Fruit fly (Drosophila melanogaster) whole organism, embryonic: ENCODE data around the gene CG31262.

Experiments used
- Ada2b ChIP-seq: fragments of 200-800 bp; sonication (Bioruptor generic); IDR thresholded peaks from 2 replicates; pipeline ENCODE4 v1.3.6; 2022; ENCODE audit warnings: missing biosample characterization, missing genetic modification characterization
- CG10147 ChIP-seq: fragments of 200-800 bp; sonication (Bioruptor generic); optimal IDR thresholded peaks from 2 replicates; lab custom pipeline; 2019; ENCODE audit warnings: missing biosample characterization, mild to moderate bottlenecking, missing genetic modification characterization, moderate library complexity
- CG10209 ChIP-seq: fragments of 200-800 bp; sonication (Bioruptor generic); optimal IDR thresholded peaks from 3 replicates; lab custom pipeline; 2017; ENCODE audit warnings: missing biosample characterization, mild to moderate bottlenecking, missing genetic modification characterization, missing genetic modification reagents
- CG10366 ChIP-seq: fragments of 200-800 bp; sonication (Bioruptor generic); IDR thresholded peaks from 2 replicates; pipeline ENCODE4 v1.3.6; 2022; ENCODE audit warnings: missing biosample characterization, missing genetic modification characterization
- CG10431 ChIP-seq: fragments of 200-800 bp; sonication (Bioruptor generic); optimal IDR thresholded peaks from 3 replicates; lab custom pipeline; 2018; ENCODE audit warnings: missing biosample characterization, mild to moderate bottlenecking, missing genetic modification characterization
- CG10654 ChIP-seq: fragments of 200-800 bp; sonication (Bioruptor generic); optimal IDR thresholded peaks from 2 replicates; lab custom pipeline; 2016; ENCODE audit warnings: missing biosample characterization, missing genetic modification characterization
- CG11247 ChIP-seq: fragments of 200-800 bp; sonication (Bioruptor generic); IDR thresholded peaks from 2 replicates; pipeline ENCODE4 v1.3.6; 2022; ENCODE audit warnings: missing biosample characterization, missing genetic modification characterization
- CG11504 ChIP-seq: fragments of 200-800 bp; sonication (Bioruptor generic); optimal IDR thresholded peaks from 3 replicates; lab custom pipeline; 2019; ENCODE audit warnings: missing biosample characterization, mild to moderate bottlenecking, missing genetic modification characterization, moderate library complexity
- CG12659 ChIP-seq: fragments of 200-800 bp; sonication (Bioruptor generic); optimal IDR thresholded peaks from 3 replicates; lab custom pipeline; 2017; ENCODE audit warnings: mild to moderate bottlenecking, missing biosample characterization, missing genetic modification reagents, missing genetic modification characterization
- CG14014 ChIP-seq: fragments of 200-800 bp; sonication (Bioruptor generic); IDR thresholded peaks from 2 replicates; pipeline ENCODE4 v1.3.6; 2022; ENCODE audit warnings: missing biosample characterization, missing genetic modification characterization
- CG1603 ChIP-seq: fragments of 200-800 bp; sonication (Bioruptor generic); optimal IDR thresholded peaks from 2 replicates; lab custom pipeline; 2019; ENCODE audit warnings: missing biosample characterization, mild to moderate bottlenecking, missing genetic modification characterization, moderate library complexity
- CG31365 ChIP-seq: fragments of 200-800 bp; sonication (Bioruptor generic); optimal IDR thresholded peaks from 2 replicates; lab custom pipeline; 2018; ENCODE audit warnings: missing biosample characterization, mild to moderate bottlenecking, missing genetic modification characterization
- CG34422 ChIP-seq: fragments of 200-800 bp; sonication (Bioruptor generic); IDR thresholded peaks from 3 replicates; pipeline ENCODE4 v1.3.6; 2022; ENCODE audit warnings: missing biosample characterization, missing genetic modification characterization
- CG4404 ChIP-seq: fragments of 200-800 bp; sonication (Bioruptor generic); IDR thresholded peaks from 2 replicates; pipeline ENCODE4 v1.3.6; 2022; ENCODE audit warnings: missing biosample characterization, missing genetic modification characterization
- CG6272 ChIP-seq: fragments of 200-800 bp; sonication (Bioruptor generic); IDR thresholded peaks from 2 replicates; pipeline ENCODE4 v1.3.6; 2022; ENCODE audit warnings: missing biosample characterization, missing genetic modification characterization
- CG7357 ChIP-seq: fragments of 200-800 bp; sonication (Bioruptor generic); IDR thresholded peaks from 3 replicates; pipeline ENCODE4 v1.3.6; 2022; ENCODE audit warnings: missing biosample characterization, missing genetic modification characterization
- CG7372 ChIP-seq: fragments of 200-800 bp; sonication (Bioruptor generic); IDR thresholded peaks from 2 replicates; pipeline ENCODE4 v1.3.6; 2022; ENCODE audit warnings: missing biosample characterization, missing genetic modification characterization
- Chrac-16 ChIP-seq: fragments of 200-800 bp; sonication (Bioruptor generic); optimal IDR thresholded peaks from 3 replicates; lab custom pipeline; 2016; ENCODE audit warnings: missing biosample characterization, missing genetic modification characterization
- Dbx ChIP-seq: fragments of 200-800 bp; sonication (Bioruptor generic); IDR thresholded peaks from 3 replicates; pipeline ENCODE4 v1.3.6; 2022; ENCODE audit warnings: missing biosample characterization, missing genetic modification characterization
- E2f1 ChIP-seq: fragments of 200-800 bp; sonication (Bioruptor generic); IDR thresholded peaks from 2 replicates; pipeline ENCODE4 v1.3.6; 2022; ENCODE audit warnings: missing biosample characterization, missing genetic modification characterization
- Ets65A ChIP-seq: fragments of 200-800 bp; sonication (Bioruptor generic); peaks from one replicate; lab custom pipeline; 2016; ENCODE audit warnings: missing biosample characterization, missing genetic modification characterization
- H15 ChIP-seq: fragments of 200-800 bp; sonication (Bioruptor generic); IDR thresholded peaks from 3 replicates; pipeline ENCODE4 v1.3.6; 2022; ENCODE audit warnings: missing biosample characterization, missing genetic modification characterization
- HLH4C ChIP-seq: fragments of 200-800 bp; sonication (Bioruptor generic); IDR thresholded peaks from 3 replicates; pipeline ENCODE4 v1.3.6; 2022; ENCODE audit warnings: missing biosample characterization, missing genetic modification characterization; ENCODE audit not compliant: partially characterized antibody
- MESR4 ChIP-seq: fragments of 200-800 bp; sonication (Bioruptor generic); optimal IDR thresholded peaks from 2 replicates; lab custom pipeline; 2018; ENCODE audit warnings: missing biosample characterization, mild to moderate bottlenecking, missing genetic modification characterization, moderate library complexity
- Mes4 ChIP-seq: fragments of 200-800 bp; sonication (Bioruptor generic); optimal IDR thresholded peaks from 2 replicates; lab custom pipeline; 2016; ENCODE audit warnings: missing biosample characterization, missing genetic modification characterization
- Myb ChIP-seq: fragments of 200-800 bp; sonication (Bioruptor generic); optimal IDR thresholded peaks from 2 replicates; lab custom pipeline; 2016; ENCODE audit warnings: missing biosample characterization, missing genetic modification characterization
- Opbp ChIP-seq: fragments of 200-800 bp; sonication (Bioruptor generic); IDR thresholded peaks from 3 replicates; pipeline ENCODE4 v1.3.6; 2022; ENCODE audit warnings: missing biosample characterization, missing genetic modification characterization; ENCODE audit not compliant: partially characterized antibody
- Rfx ChIP-seq: fragments of 200-800 bp; sonication (Bioruptor generic); IDR thresholded peaks from 2 replicates; pipeline ENCODE4 v1.3.6; 2022; ENCODE audit warnings: missing biosample characterization, missing genetic modification characterization
- Rx ChIP-seq: fragments of 200-800 bp; sonication (Bioruptor generic); IDR thresholded peaks from 2 replicates; pipeline ENCODE4 v1.3.6; 2022; ENCODE audit warnings: missing biosample characterization, missing genetic modification characterization
- Xbp1 ChIP-seq: fragments of 200-800 bp; sonication (Bioruptor generic); optimal IDR thresholded peaks from 3 replicates; lab custom pipeline; 2016; ENCODE audit warnings: missing biosample characterization, mild to moderate bottlenecking, missing genetic modification characterization
- al ChIP-seq: fragments of 200-800 bp; sonication (Bioruptor generic); IDR thresholded peaks from 2 replicates; pipeline ENCODE4 v1.3.6; 2022; ENCODE audit warnings: missing biosample characterization, missing genetic modification characterization
- ase ChIP-seq: fragments of 200-800 bp; sonication (Bioruptor generic); IDR thresholded peaks from 3 replicates; pipeline ENCODE4 v1.3.6; 2022; ENCODE audit warnings: missing biosample characterization, missing genetic modification characterization
- chn ChIP-seq: fragments of 200-800 bp; sonication (Bioruptor generic); optimal IDR thresholded peaks from 2 replicates; lab custom pipeline; 2016; ENCODE audit warnings: missing biosample characterization, missing genetic modification characterization
- ci ChIP-seq: fragments of 200-800 bp; sonication (Bioruptor generic); IDR thresholded peaks from 3 replicates; pipeline ENCODE4 v1.3.6; 2022; ENCODE audit warnings: missing biosample characterization, missing genetic modification characterization
- ewg ChIP-seq: fragments of 200-800 bp; sonication (Bioruptor generic); optimal IDR thresholded peaks from 3 replicates; lab custom pipeline; 2017; ENCODE audit warnings: mild to moderate bottlenecking, missing biosample characterization, missing genetic modification reagents, missing genetic modification characterization
- gce ChIP-seq: fragments of 200-800 bp; sonication (Bioruptor generic); IDR thresholded peaks from 3 replicates; pipeline ENCODE4 v1.3.6; 2022; ENCODE audit warnings: missing biosample characterization, missing genetic modification characterization
- gem ChIP-seq: fragments of 200-800 bp; sonication (Bioruptor generic); optimal IDR thresholded peaks from 2 replicates; lab custom pipeline; 2019; ENCODE audit warnings: missing biosample characterization, mild to moderate bottlenecking, missing genetic modification characterization, moderate library complexity
- h ChIP-seq: fragments of >200 bp; optimal IDR thresholded peaks from 2 replicates; lab custom pipeline; 2017
- hkb ChIP-seq, 2 experiments: fragments of 200-800 bp in 1 of 2; fragments of >200 bp in 1 of 2; sonication (Bioruptor generic) in 1 of 2; IDR thresholded peaks in 1 of 2; optimal IDR thresholded peaks in 1 of 2; 2 replicates each; pipeline versions ENCODE4 v1.3.6 to Lab custom; 2017 to 2022; ENCODE audit warnings: missing biosample characterization in 1 of 2, missing genetic modification characterization in 1 of 2
- ind ChIP-seq: fragments of 200-800 bp; sonication (Bioruptor generic); optimal IDR thresholded peaks from 3 replicates; lab custom pipeline; 2016; ENCODE audit warnings: missing biosample characterization, missing genetic modification characterization
- kni ChIP-seq: fragments of 200-800 bp; sonication (Bioruptor generic); optimal IDR thresholded peaks from 3 replicates; lab custom pipeline; 2017; ENCODE audit warnings: mild to moderate bottlenecking, missing biosample characterization, missing genetic modification reagents, missing genetic modification characterization
- lmd ChIP-seq: fragments of 200-800 bp; sonication (Bioruptor generic); IDR thresholded peaks from 2 replicates; pipeline ENCODE4 v1.3.6; 2022; ENCODE audit warnings: missing biosample characterization, missing genetic modification characterization
- nmo ChIP-seq: fragments of 200-800 bp; sonication (Bioruptor generic); optimal IDR thresholded peaks from 2 replicates; lab custom pipeline; 2018; ENCODE audit warnings: missing biosample characterization, mild to moderate bottlenecking, missing genetic modification characterization, moderate library complexity
- oc ChIP-seq: fragments of 200-800 bp; sonication (Bioruptor generic); optimal IDR thresholded peaks from 2 replicates; lab custom pipeline; 2018; ENCODE audit warnings: missing biosample characterization, mild to moderate bottlenecking, missing genetic modification characterization, moderate library complexity
- odd ChIP-seq: fragments of 200-800 bp; sonication (Bioruptor generic); optimal IDR thresholded peaks from 2 replicates; lab custom pipeline; 2017; ENCODE audit warnings: missing biosample characterization, mild to moderate bottlenecking, missing genetic modification characterization
- pfk ChIP-seq: fragments of 200-800 bp; sonication (Bioruptor generic); optimal IDR thresholded peaks from 2 replicates; lab custom pipeline; 2018; ENCODE audit warnings: missing biosample characterization, mild to moderate bottlenecking, missing genetic modification characterization, moderate library complexity
- pnt ChIP-seq: fragments of 200-800 bp; sonication (Bioruptor generic); optimal IDR thresholded peaks from 3 replicates; lab custom pipeline; 2016; ENCODE audit warnings: missing biosample characterization, missing genetic modification characterization
- tin ChIP-seq: fragments of 200-800 bp; sonication (Bioruptor generic); optimal IDR thresholded peaks from 3 replicates; lab custom pipeline; 2016; ENCODE audit warnings: missing biosample characterization, missing genetic modification characterization
- zfh1 ChIP-seq: fragments of 200-800 bp; sonication (Bioruptor generic); IDR thresholded peaks from 3 replicates; pipeline ENCODE4 v1.3.6; 2022; ENCODE audit warnings: missing biosample characterization, missing genetic modification characterization

Gene CG31262

DNA sequence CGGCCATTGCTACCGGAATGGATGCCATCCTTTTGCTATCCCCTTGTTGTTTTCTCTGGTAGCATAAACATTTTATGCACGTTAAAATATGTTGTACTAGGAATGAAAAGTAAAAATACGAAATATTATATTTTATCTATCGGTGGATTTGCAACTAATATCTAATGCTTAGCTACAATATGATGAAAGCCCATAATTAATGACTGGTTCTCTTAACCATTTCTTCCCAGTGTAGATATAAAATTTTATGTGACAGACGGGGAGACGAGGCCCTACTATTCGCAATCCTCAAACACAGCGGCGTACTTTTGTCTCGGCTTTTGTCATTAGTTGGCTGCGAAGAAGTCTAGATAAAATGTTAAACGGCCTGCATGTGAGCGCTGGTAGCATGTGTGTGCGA, 14.1 kb upstream of the CG31262 start (continued):
- no peak for TF ChIP-seq CG4404 (GFP tag; lab: Robert Waterston, UW)
- TF ChIP-seq HLH4C (GFP tag; lab: Robert Waterston, UW) = no peak

DNA sequence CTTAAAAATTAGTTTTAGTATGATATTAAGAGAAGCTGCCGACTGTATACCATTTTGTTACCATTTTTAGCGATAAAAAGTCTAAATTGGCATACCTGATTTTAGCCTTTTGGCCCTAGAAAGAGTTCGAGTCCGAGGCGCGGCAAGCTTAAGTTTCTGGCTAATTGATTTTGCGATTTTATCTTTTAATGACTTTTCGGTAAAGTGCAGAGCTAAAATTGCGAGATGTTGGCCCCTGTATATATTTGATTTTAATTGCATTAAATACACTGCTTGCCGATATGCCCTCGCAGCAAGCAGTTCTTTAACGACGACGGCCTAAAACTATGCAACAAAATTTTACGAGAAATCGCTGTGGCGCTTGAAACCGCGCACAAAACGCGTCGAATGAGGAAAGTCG, 8.7 kb upstream of the CG31262 start:
- TF ChIP-seq zfh1 (GFP tag; lab: Robert Waterston, UW) (peak; percentile 57; the same call in 2 of the 3 replicates), CG11247 (GFP tag; lab: Robert Waterston, UW) (no peak), CG10147 (GFP tag; lab: Kevin White, UChicago) (no peak), CG7372 (GFP tag; lab: Robert Waterston, UW) (peak; percentile 23; the same call in 1 of the 2 replicates), E2f1 (GFP tag; lab: Robert Waterston, UW) (0 out of 2 replicates have a peak, but pooled peaks have one; percentile 6), Mes4 (GFP tag; lab: Kevin White, UChicago) (no peak), Dbx (no peak), CG31365 (tag; lab: Kevin White, UChicago) (peak; percentile 94), Ada2b (GFP tag; lab: Robert Waterston, UW) (peak; percentile 71), pfk (no peak), CG6272 (GFP tag; lab: Robert Waterston, UW) (peak; percentile 38; the same call in 1 of the 2 replicates), oc (tag; lab: Kevin White, UChicago) (no peak), gem (tag; lab: Kevin White, UChicago) (peak; percentile 62), Xbp1 (GFP tag; lab: Kevin White, UChicago) (peak; percentile 57), pnt (GFP tag; lab: Kevin White, UChicago) (peak; percentile 28), al (GFP tag; lab: Robert Waterston, UW) (peak; percentile 52), CG1603 (peak; percentile 55), h (lab: Kevin White, UChicago) (no peak), chn (GFP tag; lab: Kevin White, UChicago) (peak; percentile 31), hkb (optimal IDR thresholded peaks at IDR 0.05; lab: Kevin White, UChicago) (peak; percentile 1), hkb (GFP tag; IDR thresholded peaks at IDR 0.05; lab: Robert Waterston, UW) (no peak), CG12659 (peak; percentile 10), CG10366 (GFP tag; lab: Robert Waterston, UW) (peak; percentile 73), CG10654 (GFP tag; lab: Kevin White, UChicago) (peak; percentile 32), ase (GFP tag; lab: Robert Waterston, UW) (0 out of 3 replicates have a peak, but pooled peaks have one; percentile 43), CG10431 (GFP tag; lab: Kevin White, UChicago) (no peak), ind (GFP tag; lab: Kevin White, UChicago) (peak; percentile 24), MESR4 (no peak), CG11504 (peak; percentile 59), ewg (GFP tag; lab: Kevin White, UChicago) (peak; percentile 30), tin (GFP tag; lab: Kevin White, UChicago) (peak; percentile 45), Rfx (0 out of 2 replicates have a peak, but pooled peaks have one; percentile 42), gce (GFP tag; lab: Robert Waterston, UW) (0 out of 3 replicates have a peak, but pooled peaks have one; percentile 42), CG14014 (GFP tag; lab: Robert Waterston, UW) (0 out of 2 replicates have a peak, but pooled peaks have one; percentile 14), nmo (GFP tag; lab: Kevin White, UChicago) (peak; percentile 46), Rx (GFP tag; lab: Robert Waterston, UW) (peak; percentile 50), kni (no peak), lmd (GFP tag; lab: Robert Waterston, UW) (peak; percentile 36), Myb (peak; percentile 3), Ets65A (GFP tag; lab: Kevin White, UChicago) (peak; percentile 66), CG34422 (GFP tag; lab: Robert Waterston, UW) (peak; percentile 48; the same call in 2 of the 3 replicates), odd (GFP tag; lab: Kevin White, UChicago) (no peak), ci (0 out of 3 replicates have a peak, but pooled peaks have one; percentile 44), CG10209 (GFP tag; lab: Kevin White, UChicago) (peak; percentile 32), Opbp (GFP tag; lab: Robert Waterston, UW) (peak; percentile 54; the same call in 1 of the 3 replicates), CG7357 (GFP tag; lab: Robert Waterston, UW) (peak; percentile 56; the same call in 1 of the 3 replicates), Chrac-16 (GFP tag; lab: Kevin White, UChicago) (peak; percentile 15), H15 (GFP tag; lab: Robert Waterston, UW) (peak; percentile 20; the same call in 1 of the 3 replicates)
